Worm (Caenorhabditis elegans) whole organism, midembryonic: ENCODE data around the gene T19C3.5.

Experiments
- T22C8.4 ChIP-seq: fragments of 200-800 bp; sonication (Bioruptor generic); IDR thresholded peaks from 2 replicates; pipeline ENCODE4 v1.3.6; 2022; ENCODE audit warnings: missing genetic modification characterization, missing compliant biosample characterization
- flt-1 ChIP-seq: fragments of 200-800 bp; sonication (Bioruptor generic); IDR thresholded peaks from 2 replicates; pipeline ENCODE4 v1.3.6; 2022; ENCODE audit warnings: missing genetic modification characterization, missing compliant biosample characterization
- klf-2 ChIP-seq: fragments of 200-800 bp; sonication (Bioruptor generic); conservative IDR thresholded peaks from 2 replicates; pipeline ENCODE4 v1.3.6; 2022; ENCODE audit warnings: missing genetic modification reagents, missing genetic modification characterization, missing compliant biosample characterization
- ref-1 ChIP-seq: fragments of 200-800 bp; sonication (Bioruptor generic); conservative IDR thresholded peaks from 2 replicates; pipeline ENCODE4 v1.3.6; 2022; ENCODE audit warnings: missing genetic modification reagents, missing genetic modification characterization, missing compliant biosample characterization
- ztf-23 ChIP-seq: fragments of 200-800 bp; sonication (Bioruptor generic); IDR thresholded peaks from 2 replicates; pipeline ENCODE4 v1.3.6; 2022; ENCODE audit warnings: missing genetic modification reagents, missing genetic modification characterization, missing compliant biosample characterization
- ztf-29 ChIP-seq: fragments of 200-800 bp; sonication (Bioruptor generic); IDR thresholded peaks from 2 replicates; pipeline ENCODE4 v1.3.6; 2022; ENCODE audit warnings: missing genetic modification reagents, missing genetic modification characterization, missing compliant biosample characterization

- no peak for TF ChIP-seq ref-1
- no peak for TF ChIP-seq flt-1 (GFP tag; lab: Robert Waterston, UW)
- TF ChIP-seq T22C8.4 (GFP tag; lab: Robert Waterston, UW) = no peak
- TF ChIP-seq ztf-29 (GFP tag; lab: Robert Waterston, UW) = no peak
- TF ChIP-seq klf-2 = no peak
- no peak for TF ChIP-seq ztf-23
Observed at ce11 chrIII:609549-609948, 18.2 kb downstream of the T19C3.5 start, which contains the start of gene best-17.
